Fruit fly (Drosophila melanogaster) whole organism, embryonic: Measurements from ENCODE around the gene Syt1.

Source experiments
- Ada2b ChIP-seq: fragments of 200-800 bp; sonication (Bioruptor generic); IDR thresholded peaks from 2 replicates; pipeline ENCODE4 v1.3.6; 2022; ENCODE audit warnings: missing biosample characterization, missing genetic modification characterization
- Adf1 ChIP-seq: fragments of 200-800 bp; sonication (Bioruptor generic); IDR thresholded peaks from 2 replicates; pipeline ENCODE4 v1.3.6; 2022; ENCODE audit warnings: missing biosample characterization, missing genetic modification characterization
- Antp ChIP-seq: fragments of 200-800 bp; sonication (Bioruptor generic); optimal IDR thresholded peaks from 3 replicates; lab custom pipeline; 2016; ENCODE audit warnings: missing biosample characterization, missing genetic modification characterization
- Atf6 ChIP-seq: fragments of 200-800 bp; sonication (Bioruptor generic); IDR thresholded peaks from 2 replicates; pipeline ENCODE4 v1.3.6; 2022; ENCODE audit warnings: missing biosample characterization, missing genetic modification characterization
- B-H2 ChIP-seq: fragments of 200-800 bp; sonication (Bioruptor generic); optimal IDR thresholded peaks from 2 replicates; lab custom pipeline; 2018; ENCODE audit warnings: missing biosample characterization, mild to moderate bottlenecking, missing genetic modification characterization
- BEAF-32 ChIP-seq: fragments of 200-800 bp; sonication (Bioruptor generic); optimal IDR thresholded peaks from 3 replicates; lab custom pipeline; 2017; ENCODE audit warnings: missing biosample characterization, missing genetic modification characterization, mild to moderate bottlenecking, moderate library complexity, missing genetic modification reagents
- CG10147 ChIP-seq: fragments of 200-800 bp; sonication (Bioruptor generic); optimal IDR thresholded peaks from 2 replicates; lab custom pipeline; 2019; ENCODE audit warnings: missing biosample characterization, mild to moderate bottlenecking, missing genetic modification characterization, moderate library complexity
- CG10431 ChIP-seq: fragments of 200-800 bp; sonication (Bioruptor generic); optimal IDR thresholded peaks from 3 replicates; lab custom pipeline; 2018; ENCODE audit warnings: missing biosample characterization, mild to moderate bottlenecking, missing genetic modification characterization
- CG10543 ChIP-seq: fragments of 200-800 bp; sonication (Bioruptor generic); optimal IDR thresholded peaks from 3 replicates; lab custom pipeline; 2017; ENCODE audit warnings: missing biosample characterization, mild to moderate bottlenecking, missing genetic modification characterization, moderate library complexity
- CG12942 ChIP-seq: fragments of 200-800 bp; sonication (Bioruptor generic); optimal IDR thresholded peaks from 3 replicates; lab custom pipeline; 2016; ENCODE audit warnings: missing biosample characterization, missing genetic modification characterization
- CG16815 ChIP-seq: fragments of 200-800 bp; sonication (Bioruptor generic); optimal IDR thresholded peaks from 3 replicates; lab custom pipeline; 2017; ENCODE audit warnings: missing biosample characterization, mild to moderate bottlenecking, missing genetic modification characterization
- CG16863 ChIP-seq: fragments of 200-800 bp; sonication (Bioruptor generic); optimal IDR thresholded peaks from 3 replicates; lab custom pipeline; 2016; ENCODE audit warnings: missing biosample characterization, missing genetic modification characterization
- CG17186 ChIP-seq: fragments of 200-800 bp; sonication (Bioruptor generic); optimal IDR thresholded peaks from 3 replicates; lab custom pipeline; 2017; ENCODE audit warnings: missing biosample characterization, missing genetic modification reagents, missing genetic modification characterization
- CG18476 ChIP-seq: fragments of 200-800 bp; sonication (Bioruptor generic); optimal IDR thresholded peaks from 2 replicates; lab custom pipeline; 2016; ENCODE audit warnings: missing biosample characterization, mild to moderate bottlenecking, missing genetic modification characterization
- CG2199 ChIP-seq: fragments of 200-800 bp; sonication (Bioruptor generic); IDR thresholded peaks from 3 replicates; pipeline ENCODE4 v1.3.6; 2022; ENCODE audit warnings: missing biosample characterization, missing genetic modification characterization
- CG31441 ChIP-seq: fragments of 200-800 bp; sonication (Bioruptor generic); IDR thresholded peaks from 2 replicates; pipeline ENCODE4 v1.3.6; 2022; ENCODE audit warnings: missing biosample characterization, missing genetic modification characterization
- CG34224 ChIP-seq: fragments of 200-800 bp; sonication (Bioruptor generic); IDR thresholded peaks from 3 replicates; pipeline ENCODE4 v1.3.6; 2022; ENCODE audit warnings: missing biosample characterization, missing genetic modification characterization; ENCODE audit not compliant: partially characterized antibody
- CG4424 ChIP-seq: fragments of 200-800 bp; sonication (Bioruptor generic); optimal IDR thresholded peaks from 3 replicates; lab custom pipeline; 2016; ENCODE audit warnings: missing biosample characterization, missing genetic modification characterization
- CG4730 ChIP-seq: fragments of 200-800 bp; sonication (Bioruptor generic); IDR thresholded peaks from 2 replicates; pipeline ENCODE4 v1.3.6; 2022; ENCODE audit warnings: missing biosample characterization, missing genetic modification characterization
- CG4820 ChIP-seq: fragments of 200-800 bp; sonication (Bioruptor generic); optimal IDR thresholded peaks from 3 replicates; lab custom pipeline; 2016; ENCODE audit warnings: missing biosample characterization, missing genetic modification characterization
- CG5180 ChIP-seq: fragments of 200-800 bp; sonication (Bioruptor generic); optimal IDR thresholded peaks from 3 replicates; lab custom pipeline; 2017; ENCODE audit warnings: missing biosample characterization, missing genetic modification characterization, mild to moderate bottlenecking, moderate library complexity, missing genetic modification reagents
- CG7786 ChIP-seq: fragments of 200-800 bp; sonication (Bioruptor generic); optimal IDR thresholded peaks from 2 replicates; lab custom pipeline; 2016; ENCODE audit warnings: missing biosample characterization, missing genetic modification characterization
- CG7987 ChIP-seq: fragments of 200-800 bp; sonication (Bioruptor generic); optimal IDR thresholded peaks from 2 replicates; lab custom pipeline; 2018; ENCODE audit warnings: missing biosample characterization, mild to moderate bottlenecking, missing genetic modification characterization, moderate library complexity
- CG9797 ChIP-seq: fragments of 200-800 bp; sonication (Bioruptor generic); optimal IDR thresholded peaks from 3 replicates; lab custom pipeline; 2018; ENCODE audit warnings: missing biosample characterization, mild to moderate bottlenecking, missing genetic modification characterization
- CrebB ChIP-seq: fragments of 200-800 bp; sonication (Bioruptor generic); optimal IDR thresholded peaks from 3 replicates; lab custom pipeline; 2018; ENCODE audit warnings: missing biosample characterization, mild to moderate bottlenecking, missing genetic modification characterization
- Doc2 ChIP-seq: fragments of 200-800 bp; sonication (Bioruptor generic); IDR thresholded peaks from 2 replicates; pipeline ENCODE4 v1.3.6; 2022; ENCODE audit warnings: missing biosample characterization, missing genetic modification characterization
- ERR ChIP-seq: fragments of 200-800 bp; sonication (Bioruptor generic); optimal IDR thresholded peaks from 2 replicates; lab custom pipeline; 2016; ENCODE audit warnings: missing biosample characterization, missing genetic modification characterization
- Fer1 ChIP-seq: fragments of 200-800 bp; sonication (Bioruptor generic); optimal IDR thresholded peaks from 2 replicates; lab custom pipeline; 2017; ENCODE audit warnings: missing biosample characterization, mild to moderate bottlenecking, missing genetic modification characterization
- GATAe ChIP-seq: fragments of 200-800 bp; sonication (Bioruptor generic); conservative IDR thresholded peaks from 2 replicates; pipeline ENCODE4 v1.3.6; 2022; ENCODE audit warnings: missing biosample characterization, missing genetic modification characterization
- HmgD ChIP-seq: fragments of 200-800 bp; sonication (Bioruptor generic); optimal IDR thresholded peaks from 3 replicates; lab custom pipeline; 2016; ENCODE audit warnings: missing biosample characterization, missing genetic modification characterization
- Lhr ChIP-seq: fragments of 200-800 bp; sonication (Bioruptor generic); optimal IDR thresholded peaks from 3 replicates; lab custom pipeline; 2017; ENCODE audit warnings: mild to moderate bottlenecking, missing biosample characterization, missing genetic modification reagents, missing genetic modification characterization
- Lim3 ChIP-seq: fragments of 200-800 bp; sonication (Bioruptor generic); IDR thresholded peaks from 2 replicates; pipeline ENCODE4 v1.3.6; 2022; ENCODE audit warnings: missing biosample characterization, missing genetic modification characterization
- Oli ChIP-seq: fragments of 200-800 bp; sonication (Bioruptor generic); optimal IDR thresholded peaks from 2 replicates; lab custom pipeline; 2018; ENCODE audit warnings: missing biosample characterization, mild to moderate bottlenecking, missing genetic modification characterization, moderate library complexity
- bbx ChIP-seq: fragments of 200-800 bp; sonication (Bioruptor generic); IDR thresholded peaks from 2 replicates; pipeline ENCODE4 v1.3.6; 2022; ENCODE audit warnings: missing biosample characterization, missing genetic modification characterization; ENCODE audit not compliant: partially characterized antibody
- bsh ChIP-seq, 2 experiments: fragments of 200-800 bp; sonication (Bioruptor generic); optimal IDR thresholded peaks; 2 replicates each; lab custom pipeline; 2017 to 2018; ENCODE audit warnings: mild to moderate bottlenecking in 2 of 2, missing biosample characterization in 2 of 2, missing genetic modification characterization in 2 of 2, moderate library complexity in 1 of 2
- chinmo ChIP-seq: fragments of 200-800 bp; sonication (Bioruptor generic); IDR thresholded peaks from 4 replicates; pipeline ENCODE4 v1.3.6; 2022; ENCODE audit warnings: missing biosample characterization, missing genetic modification characterization; ENCODE audit not compliant: partially characterized antibody
- chn ChIP-seq: fragments of 200-800 bp; sonication (Bioruptor generic); optimal IDR thresholded peaks from 2 replicates; lab custom pipeline; 2016; ENCODE audit warnings: missing biosample characterization, missing genetic modification characterization
- crol ChIP-seq: fragments of 200-800 bp; sonication (Bioruptor generic); IDR thresholded peaks from 2 replicates; pipeline ENCODE4 v1.3.6; 2022; ENCODE audit warnings: missing biosample characterization, missing genetic modification characterization
- dati ChIP-seq: fragments of 200-800 bp; sonication (Bioruptor generic); IDR thresholded peaks from 2 replicates; pipeline ENCODE4 v1.3.6; 2022; ENCODE audit warnings: missing biosample characterization, missing genetic modification characterization
- dmrt11E ChIP-seq: fragments of 200-800 bp; sonication (Bioruptor generic); optimal IDR thresholded peaks from 3 replicates; lab custom pipeline; 2018; ENCODE audit warnings: missing biosample characterization, mild to moderate bottlenecking, missing genetic modification characterization, moderate library complexity
- dpn ChIP-seq, 2 experiments: fragments of 200-800 bp; sonication (Bioruptor generic); optimal IDR thresholded peaks; 3 replicates each; lab custom pipeline; 2016; ENCODE audit warnings: missing biosample characterization in 2 of 2, missing genetic modification characterization in 2 of 2
- eyg ChIP-seq: fragments of 200-800 bp; sonication (Bioruptor generic); optimal IDR thresholded peaks from 3 replicates; lab custom pipeline; 2016; ENCODE audit warnings: missing biosample characterization, missing genetic modification characterization
- luna ChIP-seq: fragments of 200-800 bp; sonication (Bioruptor generic); optimal IDR thresholded peaks from 2 replicates; lab custom pipeline; 2016; ENCODE audit warnings: missing biosample characterization, missing genetic modification characterization
- oc ChIP-seq: fragments of 200-800 bp; sonication (Bioruptor generic); optimal IDR thresholded peaks from 2 replicates; lab custom pipeline; 2018; ENCODE audit warnings: missing biosample characterization, mild to moderate bottlenecking, missing genetic modification characterization, moderate library complexity
- peb ChIP-seq: fragments of 200-800 bp; sonication (Bioruptor generic); IDR thresholded peaks from 2 replicates; pipeline ENCODE4 v1.3.6; 2022; ENCODE audit warnings: missing biosample characterization, missing genetic modification characterization
- pnt ChIP-seq: fragments of 200-800 bp; sonication (Bioruptor generic); optimal IDR thresholded peaks from 3 replicates; lab custom pipeline; 2016; ENCODE audit warnings: missing biosample characterization, missing genetic modification characterization
- sd ChIP-seq: fragments of 200-800 bp; sonication (Bioruptor generic); optimal IDR thresholded peaks from 3 replicates; lab custom pipeline; 2018; ENCODE audit warnings: missing biosample characterization, mild to moderate bottlenecking, missing genetic modification characterization, moderate library complexity
- sob ChIP-seq: fragments of 200-800 bp; sonication (Bioruptor generic); IDR thresholded peaks from 2 replicates; pipeline ENCODE4 v1.3.6; 2022; ENCODE audit warnings: missing biosample characterization, missing genetic modification characterization
- stwl ChIP-seq: fragments of 200-800 bp; sonication (Bioruptor generic); optimal IDR thresholded peaks from 3 replicates; lab custom pipeline; 2018; ENCODE audit warnings: missing biosample characterization, mild to moderate bottlenecking, missing genetic modification characterization, moderate library complexity
- zf30C ChIP-seq: fragments of 200-800 bp; sonication (Bioruptor generic); optimal IDR thresholded peaks from 3 replicates; lab custom pipeline; 2018; ENCODE audit warnings: missing biosample characterization, mild to moderate bottlenecking, missing genetic modification characterization

The Syt1 gene

dm6 chr2L:2806190-2806763 is 6.5 kb upstream of the Syt1 start (continued):
- TF ChIP-seq bsh (GFP tag; optimal IDR thresholded peaks at IDR 0.05; lab: Kevin White, UChicago) (peak in 1 of 2 experiments; percentile 63), dmrt11E (no peak), Oli (tag; lab: Kevin White, UChicago) (no peak), CG10431 (GFP tag; lab: Kevin White, UChicago) (no peak), pnt (GFP tag; lab: Kevin White, UChicago) (no peak), ERR (no peak), chinmo (GFP tag; lab: Robert Waterston, UW) (0 out of 4 replicates have a peak, but pooled peaks have one; percentile 16), BEAF-32 (GFP tag; lab: Kevin White, UChicago) (no peak), Lhr (GFP tag; lab: Kevin White, UChicago) (no peak), B-H2 (GFP tag; lab: Kevin White, UChicago) (no peak), CrebB (tag; lab: Kevin White, UChicago) (no peak), Antp (GFP tag; lab: Kevin White, UChicago) (no peak), CG9797 (GFP tag; lab: Kevin White, UChicago) (no peak), dati (GFP tag; lab: Robert Waterston, UW) (no peak), CG10147 (no peak), chn (GFP tag; lab: Kevin White, UChicago) (no peak), CG18476 (no peak), CG31441 (GFP tag; lab: Robert Waterston, UW) (no peak), CG7987 (GFP tag; lab: Kevin White, UChicago) (peak; percentile 87), Lim3 (GFP tag; lab: Robert Waterston, UW) (no peak), CG4820 (no peak), dpn (GFP tag; optimal IDR thresholded peaks at IDR 0.05; lab: Kevin White, UChicago) (no peak), CG7786 (GFP tag; lab: Kevin White, UChicago) (no peak), oc (tag; lab: Kevin White, UChicago) (no peak), eyg (GFP tag; lab: Kevin White, UChicago) (no peak), Atf6 (GFP tag; lab: Robert Waterston, UW) (no peak), luna (GFP tag; lab: Kevin White, UChicago) (no peak), CG4730 (GFP tag; lab: Robert Waterston, UW) (no peak; the same call in 1 of the 2 replicates), Ada2b (GFP tag; lab: Robert Waterston, UW) (no peak), CG12942 (GFP tag; lab: Kevin White, UChicago) (no peak), stwl (tag; lab: Kevin White, UChicago) (no peak), GATAe (no peak)
- TF ChIP-seq, all 482 proteins: peak for 8

DNA sequence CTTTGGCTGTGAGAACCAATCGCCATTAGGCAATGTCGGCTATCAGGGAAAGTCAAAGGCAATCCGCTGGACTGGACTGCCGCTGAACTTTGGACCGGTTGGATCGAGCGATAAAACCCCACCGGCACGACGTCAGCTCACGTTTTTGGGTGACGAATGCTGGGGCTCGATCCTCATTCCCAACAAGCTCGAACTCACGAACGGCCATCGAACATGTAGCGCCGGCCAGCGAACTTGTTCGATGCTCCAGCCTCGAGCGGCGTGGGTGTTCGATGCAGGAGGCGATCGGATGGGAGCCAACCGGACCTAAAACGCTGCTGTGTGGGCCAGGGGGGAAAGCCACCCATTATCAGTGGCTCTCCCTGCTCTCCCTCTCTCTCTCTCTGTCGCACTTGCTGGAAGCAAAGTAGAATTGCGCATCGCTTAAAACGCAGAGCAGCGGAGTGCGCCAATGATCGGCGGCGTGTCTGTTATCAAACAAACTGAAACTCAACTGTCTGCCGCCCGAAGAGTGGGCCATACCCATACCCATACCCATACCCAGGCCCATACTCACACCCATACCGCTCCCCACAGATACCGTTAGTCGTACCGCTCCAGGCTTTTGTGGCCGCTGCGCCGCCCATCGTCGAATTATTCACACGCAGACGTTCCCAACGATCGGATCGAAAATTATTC is 5.0 kb upstream of the Syt1 start, which contains the start of gene daw:
Gene daw, plus strand, starts transcription at position 628 of the 678 bp plus-strand sequence.
- TF ChIP-seq Adf1 (GFP tag; lab: Robert Waterston, UW) (peak; percentile 49; the same call in 1 of the 2 replicates), CG5180 (GFP tag; lab: Kevin White, UChicago) (peak; percentile 99), Doc2 (GFP tag; lab: Robert Waterston, UW) (no peak), CG4424 (GFP tag; lab: Kevin White, UChicago) (no peak), bbx (GFP tag; lab: Robert Waterston, UW) (no peak), zf30C (GFP tag; lab: Kevin White, UChicago) (no peak), sd (tag; lab: Kevin White, UChicago) (no peak), CG16815 (no peak), CG10543 (GFP tag; lab: Kevin White, UChicago) (peak; percentile 52), crol (GFP tag; lab: Robert Waterston, UW) (peak; percentile 90), CG34224 (GFP tag; lab: Robert Waterston, UW) (peak; percentile 13; the same call in 1 of the 3 replicates), HmgD (GFP tag; lab: Kevin White, UChicago) (peak; percentile 23), CG16863 (GFP tag; lab: Kevin White, UChicago) (no peak), Fer1 (GFP tag; lab: Kevin White, UChicago) (no peak), sob (GFP tag; lab: Robert Waterston, UW) (peak; percentile 22; the same call in 1 of the 2 replicates), CG2199 (GFP tag; lab: Robert Waterston, UW) (peak; percentile 96), peb (GFP tag; lab: Robert Waterston, UW) (no peak), CG17186 (GFP tag; lab: Kevin White, UChicago) (no peak)
